Worm (Caenorhabditis elegans): ENCODE measurements around the gene T21D12.11.

Gene T21D12.11

DNA sequence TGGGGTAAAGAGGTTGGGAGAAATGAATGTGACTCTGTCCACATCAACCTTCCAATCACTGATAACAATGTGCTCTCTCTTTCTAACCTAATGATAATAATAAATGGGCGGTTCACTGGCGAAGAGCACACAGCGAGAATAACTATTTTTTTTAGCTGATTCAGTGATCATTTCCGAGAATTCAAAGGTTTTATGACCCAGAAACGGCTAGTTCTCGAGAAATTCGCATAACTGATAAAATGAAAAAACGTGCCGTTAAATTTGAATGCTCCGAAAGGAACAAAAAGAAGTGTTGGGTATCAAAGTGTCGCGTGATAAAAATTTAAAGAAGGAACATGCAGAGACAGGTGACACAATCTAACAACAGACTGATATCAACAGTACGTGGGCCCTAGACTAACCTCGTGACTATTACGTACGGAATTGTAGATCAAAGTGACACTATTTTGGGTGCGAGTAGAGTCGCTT is 26.6 kb downstream of the T21D12.11 start (continued):
- TF ChIP-seq nhr-77 (tag; optimal IDR thresholded peaks at IDR 0.05) (peak; percentile 69), nhr-28 (tag; optimal IDR thresholded peaks at IDR 0.05) (peak; percentile 67), pqm-1 (tag; optimal IDR thresholded peaks at IDR 0.05) (peak; percentile 76), nhr-111 (GFP tag; optimal IDR thresholded peaks at IDR 0.05) (no peak)

DNA sequence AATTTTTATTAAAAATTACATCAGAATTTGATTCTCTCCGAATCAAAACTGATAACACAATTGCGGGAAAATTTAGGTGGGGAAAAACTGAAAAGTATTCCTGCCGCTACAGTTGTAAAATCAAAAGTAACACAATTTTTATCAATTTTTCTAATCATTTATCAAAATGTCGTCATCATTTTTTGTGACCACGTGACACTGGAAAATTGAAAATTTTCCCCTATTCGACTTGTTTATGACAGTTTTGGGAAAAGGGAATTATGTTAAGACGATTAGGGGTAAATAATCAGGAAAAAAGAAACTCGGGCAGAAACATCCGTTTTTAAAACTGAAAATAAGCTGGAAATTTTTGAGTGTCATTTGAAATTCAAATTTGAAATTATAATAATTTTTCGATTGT is 27.6 kb downstream of the T21D12.11 start:
- TF ChIP-seq ctbp-1 (GFP tag; IDR thresholded peaks at IDR 0.05) (no peak), jun-1 (tag; optimal IDR thresholded peaks at IDR 0.05) (no peak), pqm-1 (tag; optimal IDR thresholded peaks at IDR 0.05) (peak; percentile 57), daf-19 (GFP tag; conservative IDR thresholded peaks at IDR 0.05) (no peak), hlh-30 (tag; optimal IDR thresholded peaks at IDR 0.05; ENCODE audit: insufficient read depth) (peak; percentile 66), dmd-8 (GFP tag; IDR thresholded peaks at IDR 0.05) (no peak), nhr-10 (tag; optimal IDR thresholded peaks at IDR 0.05) (no peak), zfp-3 (GFP tag; conservative IDR thresholded peaks at IDR 0.05) (no peak), nhr-77 (tag; optimal IDR thresholded peaks at IDR 0.05) (peak; percentile 80), ZK546.5 (tag; optimal IDR thresholded peaks at IDR 0.05) (no peak), lim-7 (GFP tag; IDR thresholded peaks at IDR 0.05) (no peak), dmd-9 (GFP tag; IDR thresholded peaks at IDR 0.05) (no peak), T26A8.4 (GFP tag; IDR thresholded peaks at IDR 0.05) (no peak), ceh-32 (tag; optimal IDR thresholded peaks at IDR 0.05; ENCODE audit: poor library complexity) (no peak), hlh-11 (tag; optimal IDR thresholded peaks at IDR 0.05) (peak; percentile 83), ceh-20 (GFP tag; IDR thresholded peaks at IDR 0.05) (no peak), R02D3.7 (tag; optimal IDR thresholded peaks at IDR 0.05) (no peak), unc-39 (tag; optimal IDR thresholded peaks at IDR 0.05) (no peak), ZK337.2 (GFP tag; IDR thresholded peaks at IDR 0.05) (no peak), unc-62 (GFP tag; optimal IDR thresholded peaks at IDR 0.05 in 1 of 2) (no peak), unc-62 (tag; optimal IDR thresholded peaks at IDR 0.05) (no peak), egl-27 (tag; optimal IDR thresholded peaks at IDR 0.05) (no peak), Y48G9A.11 (GFP tag; IDR thresholded peaks at IDR 0.05) (no peak), rbr-2 (tag; optimal IDR thresholded peaks at IDR 0.05) (no peak), F49E8.2 (tag; optimal IDR thresholded peaks at IDR 0.05; ENCODE audit: borderline replicate concordance) (no peak), nhr-102 (tag; optimal IDR thresholded peaks at IDR 0.05) (peak; percentile 38), hmg-1.1 (GFP tag; IDR thresholded peaks at IDR 0.05) (no peak), snpc-4 (tag; optimal IDR thresholded peaks at IDR 0.05) (no peak), skn-1 (tag; optimal IDR thresholded peaks at IDR 0.05) (no peak), duxl-1 (tag; optimal IDR thresholded peaks at IDR 0.05; ENCODE audit: poor library complexity) (no peak), Y5F2A.4 (GFP tag; optimal IDR thresholded peaks at IDR 0.05) (no peak), spr-1 (tag; optimal IDR thresholded peaks at IDR 0.05) (no peak), tra-1 (GFP tag; IDR thresholded peaks at IDR 0.05) (peak; percentile 63; the same call in 1 of the 2 replicates), ztf-11 (tag; optimal IDR thresholded peaks at IDR 0.05) (no peak), D1046.2 (GFP tag; IDR thresholded peaks at IDR 0.05) (no peak), nhr-28 (tag; optimal IDR thresholded peaks at IDR 0.05) (peak; percentile 80), sdz-12 (GFP tag; optimal IDR thresholded peaks at IDR 0.05) (no peak), vab-7 (GFP tag; IDR thresholded peaks at IDR 0.05) (no peak), dve-1 (tag; optimal IDR thresholded peaks at IDR 0.05; ENCODE audit: insufficient read depth) (peak; percentile 90), madf-5 (GFP tag; IDR thresholded peaks at IDR 0.05) (no peak), nhr-25 (tag; optimal IDR thresholded peaks at IDR 0.05; ENCODE audit: borderline replicate concordance, insufficient read depth) (no peak), zag-1 (tag; optimal IDR thresholded peaks at IDR 0.05) (no peak), aha-1 (tag) (no peak), madf-9 (GFP tag; conservative IDR thresholded peaks at IDR 0.05) (no peak), pha-4 (GFP tag; IDR thresholded peaks at IDR 0.05) (peak; percentile 20; the same call in 1 of the 2 replicates), pha-4 (tag; optimal IDR thresholded peaks at IDR 0.05) (no peak), zip-2 (tag; optimal IDR thresholded peaks at IDR 0.05) (no peak), daf-16 (GFP tag; optimal IDR thresholded peaks at IDR 0.05) (peak in 1 of 2 experiments; percentile 65), daf-16 (tag; optimal IDR thresholded peaks at IDR 0.05) (peak; percentile 99)
